Worm (Caenorhabditis elegans) whole organism, L3 larva: ENCODE measurements around the gene pud-3.

Source experiments
- ZK546.5 ChIP-seq: sonication (generic microtip); optimal IDR thresholded peaks from 2 replicates; lab custom pipeline; 2017; ENCODE audit warnings: missing biosample characterization, missing genetic modification characterization
- fos-1 ChIP-seq: fragments of 150-350 bp; optimal IDR thresholded peaks from 2 replicates; lab custom pipeline; 2014; ENCODE audit warnings: missing biosample characterization, missing genetic modification characterization
- nhr-12 ChIP-seq: fragments of 150-350 bp; optimal IDR thresholded peaks from 2 replicates; lab custom pipeline; 2014; ENCODE audit warnings: missing biosample characterization, missing genetic modification characterization
- nhr-25 ChIP-seq: sonication (generic microtip); optimal IDR thresholded peaks from 2 replicates; lab custom pipeline; 2017; ENCODE audit warnings: missing biosample characterization, missing genetic modification characterization
- nhr-28 ChIP-seq: fragments of 150-350 bp; optimal IDR thresholded peaks from 2 replicates; lab custom pipeline; 2014; ENCODE audit warnings: missing biosample characterization, missing genetic modification characterization
- nhr-76 ChIP-seq: fragments of 150-350 bp; sonication (generic microtip); optimal IDR thresholded peaks from 5 replicates; lab custom pipeline; 2014; ENCODE audit warnings: missing biosample characterization, missing genetic modification characterization
- unc-39 ChIP-seq: sonication (generic microtip); optimal IDR thresholded peaks from 4 replicates; lab custom pipeline; 2017; ENCODE audit warnings: missing biosample characterization, missing genetic modification characterization
- ztf-11 ChIP-seq: fragments of 150-350 bp; optimal IDR thresholded peaks from 2 replicates; lab custom pipeline; 2014; ENCODE audit warnings: missing biosample characterization, missing genetic modification characterization

DNA sequence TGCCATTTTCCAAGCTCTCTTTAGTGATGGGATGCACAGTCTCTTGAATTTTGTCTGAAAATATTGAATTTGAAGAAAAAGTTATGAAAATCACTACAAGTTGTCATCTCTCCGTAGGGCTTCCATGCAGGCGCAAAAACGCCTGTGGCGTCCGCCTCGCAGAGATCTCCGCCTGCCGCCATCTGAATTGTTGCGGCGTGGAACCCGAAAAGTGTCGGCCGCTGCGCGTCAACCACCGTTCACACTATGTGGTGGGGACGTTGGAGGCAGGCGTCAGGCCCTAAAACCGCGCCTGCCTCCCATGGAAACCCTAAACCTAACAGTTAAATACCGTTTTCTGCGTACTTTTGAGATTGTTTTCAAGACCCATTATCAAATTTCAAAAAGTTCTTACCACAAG, 17.1 kb upstream of the pud-3 start:
- TF ChIP-seq unc-39 (tag; lab: Kevin White, UChicago) (no peak), nhr-76 (tag; lab: Kevin White, UChicago) (no peak), ztf-11 (no peak), nhr-28 (no peak), ZK546.5 (no peak), nhr-25 (tag; lab: Kevin White, UChicago) (no peak), fos-1 (tag; lab: Kevin White, UChicago) (no peak), nhr-12 (tag; lab: Kevin White, UChicago) (no peak)
